Worm (Caenorhabditis elegans): ENCODE results near the gene T03F7.7.
"Not testable (repeated sequence)": the region's sequence is repeated elsewhere in the genome, so short reads cannot be mapped to it uniquely, and the experiment has no call there.

Gene T03F7.7

ce11 chrV:11286114-11286513 lies 25.1 kb upstream of the T03F7.7 start, which contains the start of gene C03E10.3:
C03E10.3 (plus strand) TSS chrV:11286414.
- not testable (repeated sequence) for TF ChIP-seq ceh-22, hlh-6, npax-4 (tag; optimal IDR thresholded peaks at IDR 0.05)

ce11 chrV:11290888-11291287 lies 20.3 kb upstream of the T03F7.7 start, which contains the start of gene C03E10.1:
C03E10.1 (plus strand) TSS chrV:11291188.
- TF ChIP-seq fkh-6 (tag; optimal IDR thresholded peaks at IDR 0.05) (no peak), nfya-1 (tag; optimal IDR thresholded peaks at IDR 0.05) (no peak), ceh-30 (tag; optimal IDR thresholded peaks at IDR 0.05) (no peak), hlh-15 (tag; optimal IDR thresholded peaks at IDR 0.05) (no peak), C38D4.7 (GFP tag; optimal IDR thresholded peaks at IDR 0.05) (no peak), ceh-19 (GFP tag; optimal IDR thresholded peaks at IDR 0.05) (no peak), ahr-1 (tag; optimal IDR thresholded peaks at IDR 0.05) (no peak), ttx-3 (tag; optimal IDR thresholded peaks at IDR 0.05) (no peak), unc-42 (tag; optimal IDR thresholded peaks at IDR 0.05) (no peak), sdc-2 (tag; optimal IDR thresholded peaks at IDR 0.05) (no peak), ceh-22 (tag; optimal IDR thresholded peaks at IDR 0.05) (no peak), ceh-24 (tag; optimal IDR thresholded peaks at IDR 0.05) (no peak), pros-1 (tag; optimal IDR thresholded peaks at IDR 0.05) (no peak), nhr-11 (tag; optimal IDR thresholded peaks at IDR 0.05) (no peak), T23F11.4 (GFP tag; optimal IDR thresholded peaks at IDR 0.05) (no peak), lim-6 (tag; optimal IDR thresholded peaks at IDR 0.05) (no peak), F13H6.1 (tag; optimal IDR thresholded peaks at IDR 0.05) (no peak)

ce11 chrV:11292682-11293081 lies 18.5 kb upstream of the T03F7.7 start:
- no peak for TF ChIP-seq ceh-34 (tag; optimal IDR thresholded peaks at IDR 0.05)
- no peak for TF ChIP-seq tbx-7 (tag; optimal IDR thresholded peaks at IDR 0.05)
- TF ChIP-seq hlh-13 (GFP tag; optimal IDR thresholded peaks at IDR 0.05): no peak
- no peak for TF ChIP-seq zip-5 (tag; optimal IDR thresholded peaks at IDR 0.05)
- TF ChIP-seq K09A11.1 (tag; optimal IDR thresholded peaks at IDR 0.05; ENCODE audit: insufficient read depth): no peak
- TF ChIP-seq pros-1 (tag; optimal IDR thresholded peaks at IDR 0.05): no peak
- no peak for TF ChIP-seq dmd-4 (tag; optimal IDR thresholded peaks at IDR 0.05; ENCODE audit: borderline replicate concordance)
- TF ChIP-seq elt-2 (tag; optimal IDR thresholded peaks at IDR 0.05): no peak
- TF ChIP-seq syd-9 (tag; optimal IDR thresholded peaks at IDR 0.05): no peak

- TF ChIP-seq ceh-45 (GFP tag; IDR thresholded peaks at IDR 0.05) (no peak), tbx-2 (tag; optimal IDR thresholded peaks at IDR 0.05) (no peak), ceh-24 (tag; optimal IDR thresholded peaks at IDR 0.05) (no peak)
These were observed 16.8 kb upstream of the T03F7.7 start, which contains the start of gene T03F7.6 for ce11 chrV:11294393-11294792. T03F7.6 (plus strand) TSS chrV:11294693.

- TF ChIP-seq hlh-15 (tag; optimal IDR thresholded peaks at IDR 0.05) (no peak), ref-2 (tag; optimal IDR thresholded peaks at IDR 0.05) (no peak), zip-5 (tag; optimal IDR thresholded peaks at IDR 0.05) (no peak), pha-4 (tag; optimal IDR thresholded peaks at IDR 0.05) (no peak), K09A11.1 (tag; optimal IDR thresholded peaks at IDR 0.05; ENCODE audit: insufficient read depth) (no peak), ceh-18 (tag; optimal IDR thresholded peaks at IDR 0.05) (no peak), gmeb-2 (tag; optimal IDR thresholded peaks at IDR 0.05) (no peak), dve-1 (tag; optimal IDR thresholded peaks at IDR 0.05) (no peak), ceh-2 (tag; optimal IDR thresholded peaks at IDR 0.05) (no peak), T23F11.4 (GFP tag; optimal IDR thresholded peaks at IDR 0.05) (no peak), ceh-22 (tag; optimal IDR thresholded peaks at IDR 0.05) (no peak)
These were observed 12.6 kb upstream of the T03F7.7 start, which contains the start of gene T03F7.5 for ce11 chrV:11298632-11299031. T03F7.5 (minus strand) TSS chrV:11298732.

All from whole organism, late embryonic.